Worm (Caenorhabditis elegans) whole organism, L2 larva: Measurements from ENCODE around the gene clec-78.

Source experiments
- R02D3.7 ChIP-seq: fragments of 150-350 bp; optimal IDR thresholded peaks from 2 replicates; lab custom pipeline; 2014; ENCODE audit warnings: missing biosample characterization, missing genetic modification characterization
- ZK546.5 ChIP-seq: sonication (generic microtip); optimal IDR thresholded peaks from 2 replicates; lab custom pipeline; 2017; ENCODE audit warnings: missing biosample characterization, missing genetic modification characterization
- alr-1 ChIP-seq: fragments of 150-350 bp; optimal IDR thresholded peaks from 2 replicates; lab custom pipeline; 2014; ENCODE audit warnings: missing biosample characterization, missing genetic modification characterization
- aly-2 ChIP-seq: fragments of 150-350 bp; optimal IDR thresholded peaks from 2 replicates; lab custom pipeline; 2014; ENCODE audit warnings: missing biosample characterization, missing genetic modification characterization
- ama-1 ChIP-seq: fragments of 150-350 bp; optimal IDR thresholded peaks from 2 replicates; lab custom pipeline; 2018; ENCODE audit warnings: inconsistent platforms
- blmp-1 ChIP-seq: sonication (generic microtip); optimal IDR thresholded peaks from 2 replicates; lab custom pipeline; 2017; ENCODE audit warnings: missing genetic modification characterization, mild to moderate bottlenecking, missing compliant biosample characterization, antibody characterized with exemption, moderate library complexity; ENCODE audit not compliant: insufficient read depth
- ceh-16 ChIP-seq: fragments of 150-350 bp; optimal IDR thresholded peaks from 2 replicates; lab custom pipeline; 2014; ENCODE audit warnings: missing biosample characterization, missing genetic modification characterization
- crh-2 ChIP-seq: sonication (generic microtip); optimal IDR thresholded peaks from 2 replicates; lab custom pipeline; 2017; ENCODE audit warnings: missing biosample characterization, missing genetic modification characterization
- dmd-4 ChIP-seq: sonication (generic microtip); optimal IDR thresholded peaks from 2 replicates; lab custom pipeline; 2017; ENCODE audit warnings: missing biosample characterization, missing genetic modification characterization
- egl-27 ChIP-seq: sonication (generic microtip); optimal IDR thresholded peaks from 3 replicates; lab custom pipeline; 2017; ENCODE audit warnings: missing biosample characterization, missing genetic modification reagents, missing genetic modification characterization
- elt-1 ChIP-seq: fragments of 150-350 bp; optimal IDR thresholded peaks from 2 replicates; lab custom pipeline; 2014; ENCODE audit warnings: missing biosample characterization, missing genetic modification characterization
- fos-1 ChIP-seq: fragments of 150-350 bp; optimal IDR thresholded peaks from 2 replicates; lab custom pipeline; 2014; ENCODE audit warnings: missing biosample characterization, missing genetic modification characterization
- gmeb-1 ChIP-seq: fragments of 150-350 bp; optimal IDR thresholded peaks from 2 replicates; lab custom pipeline; 2014; ENCODE audit warnings: missing biosample characterization, missing genetic modification characterization
- lin-11 ChIP-seq: fragments of 150-350 bp; sonication (generic microtip); optimal IDR thresholded peaks from 2 replicates; lab custom pipeline; 2014; ENCODE audit warnings: missing biosample characterization, missing genetic modification characterization, inconsistent platforms, mixed read lengths
- lin-13 ChIP-seq: fragments of 150-350 bp; optimal IDR thresholded peaks from 2 replicates; lab custom pipeline; 2014; ENCODE audit warnings: missing biosample characterization, missing genetic modification reagents, missing genetic modification characterization
- lin-39 ChIP-seq: fragments of 150-350 bp; optimal IDR thresholded peaks from 2 replicates; lab custom pipeline; 2014; ENCODE audit warnings: missing biosample characterization, missing genetic modification reagents, missing genetic modification characterization
- lsy-2 ChIP-seq, 2 experiments: fragments of 150-350 bp in 1 of 2; sonication (generic microtip) in 1 of 2; optimal IDR thresholded peaks; 2 replicates each; lab custom pipeline; 2014 to 2017; ENCODE audit warnings: missing biosample characterization in 2 of 2, missing genetic modification characterization in 2 of 2
- mbf-1 ChIP-seq: sonication (generic microtip); optimal IDR thresholded peaks from 2 replicates; lab custom pipeline; 2017; ENCODE audit warnings: missing biosample characterization, missing genetic modification characterization
- mdl-1 ChIP-seq, 2 experiments: fragments of 150-350 bp in 1 of 2; sonication (generic microtip) in 1 of 2; optimal IDR thresholded peaks; 2 replicates each; lab custom pipeline; 2017; ENCODE audit warnings: missing biosample characterization in 2 of 2, missing genetic modification characterization in 2 of 2
- nhr-10 ChIP-seq: sonication (generic microtip); optimal IDR thresholded peaks from 2 replicates; lab custom pipeline; 2017; ENCODE audit warnings: missing biosample characterization, missing genetic modification characterization
- nhr-11 ChIP-seq: fragments of 150-350 bp; optimal IDR thresholded peaks from 2 replicates; lab custom pipeline; 2014; ENCODE audit warnings: missing biosample characterization, missing genetic modification characterization
- nhr-12 ChIP-seq: fragments of 150-350 bp; optimal IDR thresholded peaks from 2 replicates; lab custom pipeline; 2014; ENCODE audit warnings: missing biosample characterization, missing genetic modification characterization
- nhr-129 ChIP-seq: fragments of 150-350 bp; optimal IDR thresholded peaks from 2 replicates; lab custom pipeline; 2014; ENCODE audit warnings: missing biosample characterization, missing genetic modification characterization
- nhr-6 ChIP-seq: fragments of 150-350 bp; optimal IDR thresholded peaks from 2 replicates; lab custom pipeline; 2014; ENCODE audit warnings: missing biosample characterization, missing genetic modification characterization
- sem-4 ChIP-seq: fragments of 150-350 bp; optimal IDR thresholded peaks from 2 replicates; lab custom pipeline; 2014; ENCODE audit warnings: missing biosample characterization, missing genetic modification reagents, missing genetic modification characterization
- skn-1 ChIP-seq: sonication (generic microtip); optimal IDR thresholded peaks from 2 replicates; lab custom pipeline; 2017; ENCODE audit warnings: missing biosample characterization, missing genetic modification characterization
- sma-9 ChIP-seq, 2 experiments: fragments of 150-350 bp in 1 of 2; sonication (generic microtip) in 1 of 2; optimal IDR thresholded peaks; 2 replicates each; lab custom pipeline; 2014 to 2016; ENCODE audit warnings: missing genetic modification characterization in 2 of 2, mild to moderate bottlenecking in 1 of 2, missing biosample characterization in 1 of 2, missing compliant biosample characterization in 1 of 2, missing genetic modification reagents in 1 of 2, moderate library complexity in 1 of 2
- snpc-4 ChIP-seq: fragments of 150-350 bp; optimal IDR thresholded peaks from 2 replicates; lab custom pipeline; 2014; ENCODE audit warnings: missing biosample characterization, missing genetic modification characterization
- unc-55 ChIP-seq: fragments of 150-350 bp; sonication (generic microtip); optimal IDR thresholded peaks from 3 replicates; lab custom pipeline; 2014; ENCODE audit warnings: missing biosample characterization, missing genetic modification reagents, missing genetic modification characterization
- ztf-1 ChIP-seq: fragments of 200-800 bp; sonication (Bioruptor generic); conservative IDR thresholded peaks from 2 replicates; pipeline ENCODE4 v1.3.6; 2022; ENCODE audit warnings: missing genetic modification characterization, missing compliant biosample characterization
- ztf-11 ChIP-seq: sonication (generic microtip); optimal IDR thresholded peaks from 2 replicates; lab custom pipeline; 2017; ENCODE audit warnings: missing biosample characterization, missing genetic modification characterization
- ztf-4 ChIP-seq: fragments of 150-350 bp; optimal IDR thresholded peaks from 2 replicates; lab custom pipeline; 2014; ENCODE audit warnings: missing biosample characterization, missing genetic modification characterization

Gene clec-78

DNA sequence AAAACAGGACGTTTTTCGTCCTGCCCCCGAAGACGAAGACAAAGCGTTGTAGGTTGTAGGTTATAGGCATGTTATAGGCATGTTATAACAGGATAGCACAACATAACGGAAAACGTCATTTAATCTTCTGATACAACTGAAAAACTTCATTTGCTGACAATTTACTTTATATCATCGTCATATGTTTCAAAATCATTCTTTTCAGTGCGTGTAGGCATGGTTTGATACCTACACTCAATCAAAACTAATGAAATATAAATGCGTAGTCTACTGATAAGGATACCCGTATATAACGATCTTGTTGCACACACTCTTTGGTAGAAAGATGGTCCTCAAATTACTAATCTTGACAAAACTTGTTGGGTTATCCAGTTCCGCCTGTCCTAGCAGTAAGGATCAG, 32.2 kb upstream of the clec-78 start, which contains the start of gene clec-74:
Gene clec-74 (plus strand): TSS at position 301 of the 400 bp plus-strand sequence.
- TF ChIP-seq sem-4 (tag; lab: Kevin White, UChicago) (no peak), ztf-4 (tag; lab: Kevin White, UChicago) (no peak), elt-1 (tag; lab: Kevin White, UChicago) (no peak), skn-1 (no peak), ztf-11 (tag; lab: Kevin White, UChicago) (no peak), snpc-4 (tag; lab: Kevin White, UChicago) (no peak), gmeb-1 (tag; lab: Kevin White, UChicago) (no peak), lin-39 (tag; lab: Kevin White, UChicago) (no peak), lsy-2 (tag; optimal IDR thresholded peaks at IDR 0.05; lab: Kevin White, UChicago) (no peak), ceh-16 (tag; lab: Kevin White, UChicago) (no peak)
- TF ChIP-seq, all 48 proteins: peak for 0

DNA sequence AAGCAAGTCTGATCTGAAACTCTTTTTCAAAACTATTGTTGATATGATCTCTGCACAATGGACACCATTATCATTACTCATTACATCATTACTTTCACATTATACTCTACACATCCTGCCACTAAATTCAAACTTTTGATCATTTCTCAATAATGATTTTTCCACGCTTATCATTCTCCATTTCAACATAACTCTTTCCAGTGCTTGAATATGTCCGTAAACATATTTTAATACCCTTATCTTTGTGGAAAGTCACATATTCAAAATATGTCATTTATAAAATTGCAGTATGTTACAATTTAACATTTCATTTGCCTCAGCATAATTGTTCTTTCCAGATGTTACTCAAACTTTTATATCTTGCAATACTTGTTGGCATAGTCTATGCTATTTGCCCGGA, 28.5 kb upstream of the clec-78 start, which contains the start of gene clec-75:
Gene clec-75 (plus strand): TSS at position 339 of the 400 bp plus-strand sequence.
- TF ChIP-seq snpc-4 (tag; lab: Kevin White, UChicago) (no peak), aly-2 (tag; lab: Kevin White, UChicago) (no peak), ama-1 (lab: Kevin White, UChicago) (no peak), R02D3.7 (tag; lab: Kevin White, UChicago) (no peak), nhr-11 (tag; lab: Kevin White, UChicago) (no peak), crh-2 (tag; lab: Kevin White, UChicago) (no peak), nhr-129 (tag; lab: Kevin White, UChicago) (no peak), nhr-12 (no peak), egl-27 (tag; lab: Kevin White, UChicago) (no peak), mbf-1 (tag; lab: Kevin White, UChicago) (no peak), sem-4 (tag; lab: Kevin White, UChicago) (no peak), ZK546.5 (tag; lab: Kevin White, UChicago) (no peak), ztf-4 (tag; lab: Kevin White, UChicago) (no peak), lsy-2 (tag; optimal IDR thresholded peaks at IDR 0.05; lab: Kevin White, UChicago) (no peak), dmd-4 (tag; lab: Kevin White, UChicago) (no peak)

DNA sequence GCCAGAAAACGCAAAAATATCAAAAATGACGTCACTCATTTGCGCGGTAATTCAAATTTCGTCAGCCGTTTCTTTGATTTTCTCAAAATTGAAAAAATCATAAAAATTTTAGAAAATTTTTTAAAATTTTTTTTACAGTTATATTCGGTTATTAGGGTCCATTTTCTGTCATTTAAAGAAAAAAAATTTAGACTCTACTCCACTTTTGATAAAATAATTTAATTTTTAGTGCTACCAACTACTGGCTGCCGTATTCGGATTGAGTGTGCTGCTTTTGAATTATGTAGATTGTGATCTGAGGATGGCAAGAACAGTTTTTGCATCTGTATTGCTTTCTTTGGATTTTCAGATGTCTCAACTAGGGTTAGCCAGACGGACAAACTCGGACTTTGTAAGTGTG, 26.3 kb upstream of the clec-78 start, which contains the start of gene Y46C8AM.1:
Gene Y46C8AM.1 (plus strand): TSS at position 301 of the 400 bp plus-strand sequence.
- TF ChIP-seq gmeb-1 (tag; lab: Kevin White, UChicago) (no peak), ztf-11 (tag; lab: Kevin White, UChicago) (no peak), nhr-6 (no peak), lin-13 (GFP tag; lab: Kevin White, UChicago) (no peak), lin-11 (tag; lab: Kevin White, UChicago) (no peak), snpc-4 (tag; lab: Kevin White, UChicago) (no peak), egl-27 (tag; lab: Kevin White, UChicago) (no peak), crh-2 (tag; lab: Kevin White, UChicago) (no peak), skn-1 (no peak), sma-9 (GFP tag; optimal IDR thresholded peaks at IDR 0.05; lab: Kevin White, UChicago) (no peak), sma-9 (tag; optimal IDR thresholded peaks at IDR 0.05; lab: Kevin White, UChicago) (no peak)

DNA sequence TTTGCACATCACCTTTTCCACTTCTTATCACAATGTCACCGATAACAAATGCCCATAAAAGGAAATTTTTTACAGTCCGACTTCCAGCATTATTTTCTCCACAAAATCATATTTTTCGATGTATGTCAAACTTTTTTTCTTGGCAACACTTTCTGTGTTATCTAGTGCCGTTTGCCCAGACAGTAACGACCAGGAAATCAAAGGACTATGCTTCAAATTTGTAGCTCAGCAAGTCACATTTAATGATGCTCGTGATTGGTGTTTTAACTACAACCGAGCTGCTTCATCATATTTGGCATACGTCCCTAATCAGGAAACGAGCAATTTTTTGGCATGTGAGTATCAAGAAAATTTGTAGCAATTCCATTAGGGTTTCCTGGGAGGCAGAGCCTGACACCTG, 25.4 kb upstream of the clec-78 start:
- TF ChIP-seq skn-1: no peak

DNA sequence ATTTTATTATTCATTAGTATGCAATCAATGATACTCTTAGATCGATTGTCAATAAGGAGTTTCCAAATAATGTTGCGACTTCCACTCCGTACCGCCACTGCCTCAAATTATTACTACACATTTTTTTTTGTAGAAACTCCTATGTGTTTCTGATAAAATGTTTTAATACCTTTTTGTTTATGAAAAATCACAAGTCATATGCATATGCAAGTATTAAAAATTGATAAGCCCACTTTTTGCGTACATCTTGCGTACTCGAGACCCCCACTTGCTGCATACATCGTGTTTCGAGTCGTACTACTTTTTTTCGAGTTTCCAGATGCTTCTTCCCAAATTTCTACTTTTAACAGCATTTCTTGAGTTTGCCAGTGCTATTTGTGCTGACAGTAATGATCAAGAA, 23.9 kb upstream of the clec-78 start, which contains the start of gene clec-76:
Gene clec-76 (plus strand): TSS at position 234 of the 400 bp plus-strand sequence.
- TF ChIP-seq alr-1 (tag; lab: Kevin White, UChicago) (no peak), lin-13 (GFP tag; lab: Kevin White, UChicago) (no peak), nhr-10 (tag; lab: Kevin White, UChicago) (no peak), mdl-1 (tag; optimal IDR thresholded peaks at IDR 0.05; lab: Kevin White, UChicago) (no peak), blmp-1 (tag; lab: Kevin White, UChicago) (no peak), ceh-16 (tag; lab: Kevin White, UChicago) (no peak), sma-9 (GFP tag; optimal IDR thresholded peaks at IDR 0.05; lab: Kevin White, UChicago) (peak; percentile 52), sma-9 (tag; optimal IDR thresholded peaks at IDR 0.05; lab: Kevin White, UChicago) (no peak), nhr-129 (tag; lab: Kevin White, UChicago) (no peak), ztf-1 (GFP tag; lab: Robert Waterston, UW) (no peak), nhr-6 (no peak), fos-1 (tag; lab: Kevin White, UChicago) (peak; percentile 41), unc-55 (GFP tag; lab: Kevin White, UChicago) (no peak)
